Fruit fly (Drosophila melanogaster): Measurements from ENCODE around the gene CG12321.

DNA sequence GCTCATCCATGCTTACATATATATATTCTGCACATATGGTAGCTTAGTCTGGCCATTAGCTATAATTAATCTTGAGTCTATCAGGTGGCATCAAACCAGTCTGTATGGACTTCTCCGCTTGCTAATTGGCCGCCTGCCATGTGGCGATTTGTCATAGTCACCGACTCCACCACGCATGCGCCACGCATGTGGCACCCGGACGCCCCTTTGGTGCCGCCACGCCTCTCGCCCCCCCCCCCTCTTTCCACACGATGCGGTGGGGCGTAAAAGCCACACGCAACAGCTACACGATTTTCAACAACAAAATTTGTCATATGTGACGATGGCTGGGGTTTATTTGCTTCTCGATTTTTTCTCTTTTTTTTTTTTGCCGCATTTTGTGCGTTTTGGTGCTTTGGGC is 34.8 kb downstream of the CG12321 start:
- TF ChIP-seq CG33017 (tag; optimal IDR thresholded peaks at IDR 0.05) (no peak), Mnt (GFP tag; optimal IDR thresholded peaks at IDR 0.05) (no peak), toe (GFP tag; optimal IDR thresholded peaks at IDR 0.05) (no peak), CG7045 (GFP tag; optimal IDR thresholded peaks at IDR 0.05) (no peak), CG14711 (tag; optimal IDR thresholded peaks at IDR 0.05) (no peak), Clk (GFP tag; optimal IDR thresholded peaks at IDR 0.05) (no peak), cnc (optimal IDR thresholded peaks at IDR 0.05) (no peak), Crg-1 (GFP tag; optimal IDR thresholded peaks at IDR 0.05) (no peak), CG11617 (GFP tag; optimal IDR thresholded peaks at IDR 0.05) (no peak), bab1 (GFP tag; optimal IDR thresholded peaks at IDR 0.05) (no peak)
